Worm (Caenorhabditis elegans) whole organism, early embryonic: Measurements from ENCODE around the gene tbx-38.

ENCODE experiments used
- B0310.2 ChIP-seq: sonication (generic microtip); optimal IDR thresholded peaks from 2 replicates; lab custom pipeline; 2016; ENCODE audit warnings: mild to moderate bottlenecking, missing genetic modification characterization, missing compliant biosample characterization
- F13C5.2 ChIP-seq: sonication (generic microtip); optimal IDR thresholded peaks from 2 replicates; lab custom pipeline; 2017; ENCODE audit warnings: mild to moderate bottlenecking, missing genetic modification characterization, inconsistent platforms, missing compliant biosample characterization
- aly-1 ChIP-seq: sonication (generic microtip); optimal IDR thresholded peaks from 2 replicates; lab custom pipeline; 2016; ENCODE audit warnings: missing genetic modification characterization, missing compliant biosample characterization
- ama-1 ChIP-seq: fragments of 150-350 bp; optimal IDR thresholded peaks from 2 replicates; lab custom pipeline; 2014
- ceh-13 ChIP-seq: fragments of 200-800 bp; sonication (Bioruptor generic); optimal IDR thresholded peaks from 2 replicates; lab custom pipeline; 2018; ENCODE audit warnings: mild to moderate bottlenecking, missing genetic modification characterization, missing compliant biosample characterization
- ceh-36 ChIP-seq: sonication (generic microtip); optimal IDR thresholded peaks from 2 replicates; lab custom pipeline; 2016; ENCODE audit warnings: missing genetic modification characterization, inconsistent platforms, missing compliant biosample characterization
- ets-7 ChIP-seq: sonication (generic microtip); optimal IDR thresholded peaks from 2 replicates; lab custom pipeline; 2016; ENCODE audit warnings: missing genotype, missing genetic modification characterization, missing compliant biosample characterization
- flt-1 ChIP-seq: fragments of 200-800 bp; sonication (Bioruptor generic); IDR thresholded peaks from 2 replicates; pipeline ENCODE4 v1.3.6; 2022; ENCODE audit warnings: missing genetic modification characterization, missing compliant biosample characterization
- hmbx-1 ChIP-seq: sonication (generic microtip); optimal IDR thresholded peaks from 2 replicates; lab custom pipeline; 2016; ENCODE audit warnings: mild to moderate bottlenecking, missing genetic modification characterization, missing compliant biosample characterization
- hmg-4 ChIP-seq: fragments of 200-800 bp; sonication (Bioruptor generic); optimal IDR thresholded peaks from 2 replicates; lab custom pipeline; 2018; ENCODE audit warnings: mild to moderate bottlenecking, missing genetic modification characterization, missing compliant biosample characterization
- hnd-1 ChIP-seq: sonication (generic microtip); optimal IDR thresholded peaks from 2 replicates; lab custom pipeline; 2016; ENCODE audit warnings: missing genetic modification characterization, missing compliant biosample characterization
- pes-1 ChIP-seq: fragments of 200-800 bp; sonication (Bioruptor generic); IDR thresholded peaks from 2 replicates; pipeline ENCODE4 v1.3.6; 2022; ENCODE audit warnings: missing genetic modification reagents, missing genetic modification characterization, missing compliant biosample characterization
- scrt-1 ChIP-seq: fragments of 200-800 bp; sonication (Bioruptor generic); IDR thresholded peaks from 2 replicates; pipeline ENCODE4 v1.3.6; 2022; ENCODE audit warnings: missing genetic modification characterization, missing compliant biosample characterization
- sea-1 ChIP-seq: fragments of 200-800 bp; sonication (Bioruptor generic); conservative IDR thresholded peaks from 2 replicates; pipeline ENCODE4 v1.3.6; 2022; ENCODE audit warnings: missing genetic modification characterization, missing compliant biosample characterization
- tbx-11 ChIP-seq: fragments of 200-800 bp; sonication (Bioruptor generic); IDR thresholded peaks from 2 replicates; pipeline ENCODE4 v1.3.6; 2022; ENCODE audit warnings: missing genetic modification characterization, missing compliant biosample characterization
- tbx-37 ChIP-seq: fragments of 200-800 bp; sonication (Bioruptor generic); conservative IDR thresholded peaks from 2 replicates; pipeline ENCODE4 v1.3.6; 2022; ENCODE audit warnings: missing genetic modification reagents, missing genetic modification characterization, missing compliant biosample characterization
- tra-4 ChIP-seq: sonication (generic microtip); optimal IDR thresholded peaks from 2 replicates; lab custom pipeline; 2017; ENCODE audit warnings: missing genetic modification characterization, missing compliant biosample characterization

tbx-38 gene

ce11 chrIII:11785961-11786360, at the start of gene tbx-38:
Gene tbx-38 (minus strand): TSS chrIII:11786061.
- peak; percentile 30 for TF ChIP-seq ets-7 (tag; lab: Kevin White, UChicago)
- no peak for TF ChIP-seq B0310.2 (tag; lab: Kevin White, UChicago)
- no peak for TF ChIP-seq sea-1 (GFP tag; lab: Robert Waterston, UW)
- TF ChIP-seq tbx-11 = no peak

- TF ChIP-seq flt-1 (no peak), ama-1 (no peak), scrt-1 (GFP tag; lab: Robert Waterston, UW) (no peak), aly-1 (tag; lab: Kevin White, UChicago) (no peak), B0310.2 (tag; lab: Kevin White, UChicago) (no peak), ets-7 (tag; lab: Kevin White, UChicago) (no peak), hmg-4 (GFP tag; lab: Kevin White, UChicago) (no peak), tbx-37 (GFP tag; lab: Robert Waterston, UW) (no peak)
Measured at ce11 chrIII:11834783-11835182, 48.9 kb upstream of the tbx-38 start.

- TF ChIP-seq flt-1 = no peak
- no peak for TF ChIP-seq hnd-1 (tag; lab: Kevin White, UChicago)
- TF ChIP-seq ceh-13 (GFP tag; lab: Kevin White, UChicago) = no peak
- no peak for TF ChIP-seq pes-1 (GFP tag; lab: Robert Waterston, UW)
- TF ChIP-seq tra-4 (tag; lab: Kevin White, UChicago) = no peak
- TF ChIP-seq aly-1 (tag; lab: Kevin White, UChicago) = no peak
- no peak for TF ChIP-seq hmbx-1 (tag; lab: Kevin White, UChicago)
- TF ChIP-seq tbx-11 = no peak
- TF ChIP-seq tbx-37 (GFP tag; lab: Robert Waterston, UW) = no peak
- TF ChIP-seq ama-1 = no peak
- TF ChIP-seq B0310.2 (tag; lab: Kevin White, UChicago) = no peak
- no peak for TF ChIP-seq sea-1 (GFP tag; lab: Robert Waterston, UW)
- no peak for TF ChIP-seq hmg-4 (GFP tag; lab: Kevin White, UChicago)
- no peak for TF ChIP-seq ceh-36 (tag; lab: Kevin White, UChicago)
Measured at ce11 chrIII:11834168-11834567, 48.3 kb upstream of the tbx-38 start.

ce11 chrIII:11833449-11833848, 47.6 kb upstream of the tbx-38 start:
- no peak for TF ChIP-seq ama-1
- no peak for TF ChIP-seq tra-4 (tag; lab: Kevin White, UChicago)
- TF ChIP-seq sea-1 (GFP tag; lab: Robert Waterston, UW) = no peak
- no peak for TF ChIP-seq F13C5.2 (tag; lab: Kevin White, UChicago)
- no peak for TF ChIP-seq pes-1 (GFP tag; lab: Robert Waterston, UW)
- no peak for TF ChIP-seq tbx-11
- TF ChIP-seq aly-1 (tag; lab: Kevin White, UChicago) = no peak
- TF ChIP-seq flt-1 = no peak
- TF ChIP-seq ets-7 (tag; lab: Kevin White, UChicago) = no peak
- TF ChIP-seq hnd-1 (tag; lab: Kevin White, UChicago) = no peak
- TF ChIP-seq scrt-1 (GFP tag; lab: Robert Waterston, UW) = no peak
- TF ChIP-seq hmbx-1 (tag; lab: Kevin White, UChicago) = no peak
- TF ChIP-seq B0310.2 (tag; lab: Kevin White, UChicago) = no peak
- TF ChIP-seq tbx-37 (GFP tag; lab: Robert Waterston, UW) = no peak
- TF ChIP-seq ceh-36 (tag; lab: Kevin White, UChicago) = no peak
- TF ChIP-seq hmg-4 (GFP tag; lab: Kevin White, UChicago) = no peak
- TF ChIP-seq ceh-13 (GFP tag; lab: Kevin White, UChicago) = no peak

ce11 chrIII:11830522-11831489, 44.9 kb upstream of the tbx-38 start:
- TF ChIP-seq ama-1 = no peak
- TF ChIP-seq pes-1 (GFP tag; lab: Robert Waterston, UW) = no peak
- TF ChIP-seq hmg-4 (GFP tag; lab: Kevin White, UChicago) = no peak
- TF ChIP-seq sea-1 (GFP tag; lab: Robert Waterston, UW) = no peak
- no peak for TF ChIP-seq tbx-11
- no peak for TF ChIP-seq ets-7 (tag; lab: Kevin White, UChicago)
- no peak for TF ChIP-seq hmbx-1 (tag; lab: Kevin White, UChicago)
- no peak for TF ChIP-seq F13C5.2 (tag; lab: Kevin White, UChicago)
- TF ChIP-seq ceh-36 (tag; lab: Kevin White, UChicago) = peak; percentile 58
- TF ChIP-seq tbx-37 (GFP tag; lab: Robert Waterston, UW) = 0 out of 2 replicates have a peak, but pooled peaks have one; percentile 29
- no peak for TF ChIP-seq scrt-1 (GFP tag; lab: Robert Waterston, UW)
- TF ChIP-seq tra-4 (tag; lab: Kevin White, UChicago) = no peak
- no peak for TF ChIP-seq flt-1

ce11 chrIII:11829585-11830195, 43.8 kb upstream of the tbx-38 start:
- TF ChIP-seq sea-1 (GFP tag; lab: Robert Waterston, UW) = no peak
- no peak for TF ChIP-seq scrt-1 (GFP tag; lab: Robert Waterston, UW)
- no peak for TF ChIP-seq pes-1 (GFP tag; lab: Robert Waterston, UW)
- TF ChIP-seq ceh-13 (GFP tag; lab: Kevin White, UChicago) = no peak
- no peak for TF ChIP-seq aly-1 (tag; lab: Kevin White, UChicago)
- no peak for TF ChIP-seq ceh-36 (tag; lab: Kevin White, UChicago)
- TF ChIP-seq tra-4 (tag; lab: Kevin White, UChicago) = no peak
- no peak for TF ChIP-seq hmbx-1 (tag; lab: Kevin White, UChicago)
- TF ChIP-seq hmg-4 (GFP tag; lab: Kevin White, UChicago) = no peak
- no peak for TF ChIP-seq tbx-37 (GFP tag; lab: Robert Waterston, UW)
- no peak for TF ChIP-seq F13C5.2 (tag; lab: Kevin White, UChicago)
